Fruit fly (Drosophila melanogaster) whole organism, wandering third instar larva: Measurements from ENCODE around the gene CG15343.

Source experiments
- Abd-B ChIP-seq: fragments of >200 bp; optimal IDR thresholded peaks from 2 replicates; lab custom pipeline; 2017; ENCODE audit warnings: missing biosample characterization, missing genetic modification characterization
- CG9705 ChIP-seq: fragments of 200-800 bp; sonication (Bioruptor generic); optimal IDR thresholded peaks from 2 replicates; lab custom pipeline; 2018; ENCODE audit warnings: missing biosample characterization, mild to moderate bottlenecking, missing genetic modification characterization
- Dfd ChIP-seq: fragments of >200 bp; optimal IDR thresholded peaks from 2 replicates; lab custom pipeline; 2017; ENCODE audit warnings: missing biosample characterization, missing genetic modification characterization
- GATAd ChIP-seq: sonication (Bioruptor generic); optimal IDR thresholded peaks from 2 replicates; lab custom pipeline; 2016; ENCODE audit warnings: missing biosample characterization, missing genetic modification characterization
- Hr78 ChIP-seq: fragments of >200 bp; optimal IDR thresholded peaks from 2 replicates; lab custom pipeline; 2017; ENCODE audit warnings: missing biosample characterization, missing genetic modification characterization
- Hr83 ChIP-seq: fragments of 200-300 bp; sonication (Bioruptor generic); optimal IDR thresholded peaks from 2 replicates; lab custom pipeline; 2016; ENCODE audit warnings: missing biosample characterization, mild to moderate bottlenecking, missing genetic modification characterization, moderate library complexity; ENCODE audit not compliant: poor library complexity, severe bottlenecking
- Myc ChIP-seq: fragments of >200 bp; optimal IDR thresholded peaks from 2 replicates; lab custom pipeline; 2017
- Sp1 ChIP-seq: fragments of 200-800 bp; sonication (Bioruptor generic); optimal IDR thresholded peaks from 3 replicates; lab custom pipeline; 2019; ENCODE audit warnings: missing biosample characterization, mild to moderate bottlenecking, missing genetic modification characterization, moderate library complexity
- br ChIP-seq: fragments of 200-800 bp; sonication (Bioruptor generic); optimal IDR thresholded peaks from 2 replicates; lab custom pipeline; 2016; ENCODE audit warnings: missing biosample characterization, missing genetic modification characterization
- dmrt93B ChIP-seq: fragments of 200-800 bp; sonication (Bioruptor generic); optimal IDR thresholded peaks from 2 replicates; lab custom pipeline; 2018; ENCODE audit warnings: missing biosample characterization, mild to moderate bottlenecking, missing genetic modification characterization
- h ChIP-seq: fragments of 200-800 bp; sonication (Bioruptor generic); optimal IDR thresholded peaks from 3 replicates; lab custom pipeline; 2016; ENCODE audit warnings: missing biosample characterization, mild to moderate bottlenecking, missing genetic modification characterization
- psq ChIP-seq: fragments of 200-800 bp; sonication (Bioruptor generic); optimal IDR thresholded peaks from 3 replicates; lab custom pipeline; 2017; ENCODE audit warnings: missing biosample characterization, mild to moderate bottlenecking, missing genetic modification characterization, moderate library complexity
- tai ChIP-seq: sonication (Bioruptor generic); optimal IDR thresholded peaks from 2 replicates; lab custom pipeline; 2016; ENCODE audit warnings: missing biosample characterization, missing genetic modification characterization
- woc ChIP-seq: sonication (Bioruptor generic); optimal IDR thresholded peaks from 2 replicates; lab custom pipeline; 2016; ENCODE audit warnings: missing biosample characterization, mild to moderate bottlenecking, missing genetic modification characterization

DNA sequence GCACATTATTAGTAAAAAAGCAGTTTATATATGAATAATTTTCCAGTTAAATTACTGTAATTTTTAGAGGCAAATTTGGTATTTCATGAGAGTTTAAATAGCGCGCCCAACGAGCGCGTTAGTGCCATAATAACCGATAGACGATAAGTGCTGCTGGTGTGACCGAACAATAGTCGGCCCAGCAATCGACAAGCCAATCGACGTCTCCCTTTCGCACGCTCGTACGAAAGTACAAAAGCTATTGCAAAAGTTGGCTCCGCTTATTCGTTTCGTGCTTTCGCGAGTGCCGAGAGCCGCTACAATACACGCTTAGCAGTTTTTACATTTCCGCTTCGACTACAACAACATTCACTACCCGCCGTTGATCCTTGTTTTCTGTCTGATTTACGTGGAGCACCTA lies 31.3 kb downstream of the CG15343 start, which contains the start of gene Trxr1:
- TF ChIP-seq CG9705 (GFP tag; lab: Kevin White, UChicago) (no peak), Hr78 (GFP tag; lab: Kevin White, UChicago) (no peak), h (peak; percentile 12), Myc (lab: Kevin White, UChicago) (no peak), dmrt93B (no peak), GATAd (no peak), br (no peak), woc (GFP tag; lab: Kevin White, UChicago) (no peak), Sp1 (peak; percentile 47), tai (GFP tag; lab: Kevin White, UChicago) (no peak), Dfd (no peak), Hr83 (no peak), psq (GFP tag; lab: Kevin White, UChicago) (peak; percentile 91), Abd-B (GFP tag; lab: Kevin White, UChicago) (no peak)
